Worm (Caenorhabditis elegans): ENCODE data around the gene abts-4.

DNA sequence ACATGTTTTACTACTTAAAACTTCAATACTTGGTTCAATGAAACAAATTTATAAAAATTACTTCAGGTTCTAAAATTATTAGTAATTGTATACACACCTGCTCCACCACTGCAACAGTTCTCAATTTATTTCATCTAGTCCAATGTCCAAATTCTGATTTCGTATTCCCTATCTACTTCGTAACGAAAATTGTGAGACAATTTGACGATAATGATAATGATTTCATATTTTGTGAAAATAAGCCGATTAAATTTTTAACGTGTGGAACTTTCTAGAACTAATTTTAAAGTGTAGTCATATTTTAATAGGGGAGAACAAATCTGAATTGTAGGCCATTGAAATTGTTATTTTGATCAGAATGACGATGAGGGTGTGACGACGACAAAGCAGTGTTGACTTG, 28.9 kb upstream of the abts-4 start:
- TF ChIP-seq dao-5 (tag; optimal IDR thresholded peaks at IDR 0.05) (no peak), W03F9.2 (tag; optimal IDR thresholded peaks at IDR 0.05) (no peak), him-1 (tag; optimal IDR thresholded peaks at IDR 0.05) (no peak)

All from whole organism, L4/young adult.